Worm (Caenorhabditis elegans): ENCODE measurements around the gene F37C4.8.

F37C4.8 gene

ce11 chrIV:3839420-3839819 is 41.6 kb downstream of the F37C4.8 start, which contains the start of gene F28F9.2:
F28F9.2 (plus strand) TSS chrIV:3839720.
- TF ChIP-seq mep-1 (tag; optimal IDR thresholded peaks at IDR 0.05) (no peak), sem-2 (GFP tag; optimal IDR thresholded peaks at IDR 0.05) (no peak), nhr-28 (tag; optimal IDR thresholded peaks at IDR 0.05) (no peak), ceh-83 (GFP tag; optimal IDR thresholded peaks at IDR 0.05) (no peak), tbx-8 (GFP tag; optimal IDR thresholded peaks at IDR 0.05) (no peak), elt-3 (tag; optimal IDR thresholded peaks at IDR 0.05) (no peak), M03D4.4 (tag; optimal IDR thresholded peaks at IDR 0.05) (no peak), zip-8 (tag; optimal IDR thresholded peaks at IDR 0.05) (no peak), nhr-76 (tag; optimal IDR thresholded peaks at IDR 0.05) (no peak)

DNA sequence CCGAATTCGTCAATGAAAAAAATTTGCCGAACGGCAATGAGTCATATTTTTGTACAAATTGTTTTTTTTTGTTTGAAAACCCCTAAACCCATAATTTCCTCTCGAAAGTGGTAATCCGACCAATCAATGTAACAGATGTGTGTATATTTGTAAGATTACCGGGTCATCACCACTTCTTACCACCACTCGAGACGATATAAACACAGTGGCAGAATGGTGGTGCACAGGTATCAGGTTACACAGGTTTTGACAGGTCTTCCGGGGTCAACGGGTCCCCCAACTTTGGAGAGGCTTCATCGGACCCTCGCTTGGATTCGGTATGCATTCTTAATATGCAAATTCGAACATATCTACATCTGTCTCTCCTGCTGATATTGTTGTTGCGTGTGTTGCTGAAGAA is 42.3 kb downstream of the F37C4.8 start:
- TF ChIP-seq sptf-1 (tag; optimal IDR thresholded peaks at IDR 0.05) (no peak), nhr-2 (tag; optimal IDR thresholded peaks at IDR 0.05) (peak; percentile 50), ham-2 (GFP tag; optimal IDR thresholded peaks at IDR 0.05) (no peak)

DNA sequence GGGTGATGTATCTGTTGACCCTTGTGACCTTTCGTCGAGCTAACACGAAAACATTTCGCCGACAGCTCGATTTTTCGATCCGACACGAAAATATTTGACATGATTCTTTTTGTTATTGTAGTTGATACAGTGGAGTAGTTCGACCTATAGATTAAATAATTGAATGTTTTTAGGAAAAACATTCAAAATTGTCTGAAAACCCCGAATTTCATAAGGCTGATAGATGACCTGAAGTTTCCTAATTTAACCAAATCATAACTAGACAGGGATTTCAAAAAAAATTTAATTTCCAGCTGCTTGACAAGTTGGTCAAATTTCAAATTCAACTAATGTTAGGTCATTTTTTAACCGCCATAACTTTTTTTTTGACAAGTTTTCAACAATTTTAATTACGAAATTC is 46.0 kb downstream of the F37C4.8 start, which contains the start of gene cal-3:
Gene cal-3, minus strand, starts transcription at position 101 of the 400 bp plus-strand sequence.
- TF ChIP-seq lin-13 (tag; optimal IDR thresholded peaks at IDR 0.05) (no peak), cnd-1 (tag; optimal IDR thresholded peaks at IDR 0.05) (no peak), hlh-1 (tag; optimal IDR thresholded peaks at IDR 0.05) (no peak), nhr-76 (tag; optimal IDR thresholded peaks at IDR 0.05) (no peak), ham-2 (GFP tag; optimal IDR thresholded peaks at IDR 0.05) (no peak)

ce11 chrIV:3833778-3834177 is 47.2 kb downstream of the F37C4.8 start:
- TF ChIP-seq hlh-1 (tag; optimal IDR thresholded peaks at IDR 0.05), result no peak
- no peak for TF ChIP-seq mls-2 (tag; optimal IDR thresholded peaks at IDR 0.05)
- no peak for TF ChIP-seq ztf-11 (tag; optimal IDR thresholded peaks at IDR 0.05)
- no peak for TF ChIP-seq cnd-1 (tag; optimal IDR thresholded peaks at IDR 0.05)
- TF ChIP-seq lin-32 (GFP tag; optimal IDR thresholded peaks at IDR 0.05), result no peak
- TF ChIP-seq sptf-1 (tag; optimal IDR thresholded peaks at IDR 0.05), result no peak
- TF ChIP-seq ces-1 (GFP tag; optimal IDR thresholded peaks at IDR 0.05), result no peak
- TF ChIP-seq nhr-2 (tag; optimal IDR thresholded peaks at IDR 0.05), result no peak
- TF ChIP-seq M03D4.4 (tag; optimal IDR thresholded peaks at IDR 0.05), result no peak
- no peak for TF ChIP-seq nhr-28 (tag; optimal IDR thresholded peaks at IDR 0.05)
- no peak for TF ChIP-seq ham-2 (GFP tag; optimal IDR thresholded peaks at IDR 0.05)
- TF ChIP-seq ceh-83 (GFP tag; optimal IDR thresholded peaks at IDR 0.05), result no peak
- TF ChIP-seq unc-39 (tag; optimal IDR thresholded peaks at IDR 0.05), result no peak
- no peak for TF ChIP-seq nhr-237 (tag; optimal IDR thresholded peaks at IDR 0.05)
- no peak for TF ChIP-seq elt-3 (tag; optimal IDR thresholded peaks at IDR 0.05)
- no peak for TF ChIP-seq unc-62 (GFP tag; optimal IDR thresholded peaks at IDR 0.05)

ce11 chrIV:3832040-3832439 is 49.0 kb downstream of the F37C4.8 start:
- TF ChIP-seq unc-62 (GFP tag; optimal IDR thresholded peaks at IDR 0.05) (no peak), ceh-39 (tag; optimal IDR thresholded peaks at IDR 0.05) (no peak), blmp-1 (tag; optimal IDR thresholded peaks at IDR 0.05) (no peak), snpc-4 (tag; optimal IDR thresholded peaks at IDR 0.05) (no peak), ces-1 (GFP tag; optimal IDR thresholded peaks at IDR 0.05) (no peak), flh-1 (GFP tag; optimal IDR thresholded peaks at IDR 0.05) (no peak), cnd-1 (tag; optimal IDR thresholded peaks at IDR 0.05) (no peak), mep-1 (tag; optimal IDR thresholded peaks at IDR 0.05) (no peak), elt-1 (tag; optimal IDR thresholded peaks at IDR 0.05; ENCODE audit: borderline replicate concordance, insufficient read depth) (no peak)
